Worm (Caenorhabditis elegans): ENCODE results near the gene rpac-19.

DNA sequence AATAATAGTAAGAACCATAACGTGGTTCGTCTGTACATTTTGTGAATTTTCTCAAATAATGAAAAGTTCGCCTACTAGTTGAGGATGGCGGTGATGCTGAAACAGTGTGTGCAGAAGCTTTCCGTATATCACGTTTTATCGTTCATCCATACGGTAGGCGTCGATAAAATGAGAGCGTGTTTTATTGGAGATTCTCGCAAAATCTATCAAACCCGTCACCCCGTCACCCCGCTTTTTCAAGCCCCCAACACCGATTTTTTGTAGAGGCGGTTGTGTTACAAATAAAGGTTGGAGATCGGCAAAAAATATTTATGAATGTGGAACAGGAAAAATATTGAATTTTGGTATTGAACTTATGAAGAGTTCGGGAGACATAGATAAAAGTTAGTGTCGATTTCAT is 21.0 kb downstream of the rpac-19 start, which contains the start of gene clec-161:
- TF ChIP-seq nhr-77 (tag; optimal IDR thresholded peaks at IDR 0.05) (no peak), dpl-1 (GFP tag; optimal IDR thresholded peaks at IDR 0.05) (no peak), nhr-237 (tag; optimal IDR thresholded peaks at IDR 0.05) (no peak), Y48G9A.11 (GFP tag; IDR thresholded peaks at IDR 0.05) (no peak), mes-2 (tag; optimal IDR thresholded peaks at IDR 0.05; ENCODE audit: poor library complexity, severe bottlenecking) (no peak), saeg-2 (GFP tag; IDR thresholded peaks at IDR 0.05) (no peak), lsy-2 (tag; optimal IDR thresholded peaks at IDR 0.05) (no peak), ceh-62 (tag; optimal IDR thresholded peaks at IDR 0.05) (no peak), skn-1 (tag; optimal IDR thresholded peaks at IDR 0.05) (no peak), mep-1 (tag; optimal IDR thresholded peaks at IDR 0.05) (no peak), egl-43 (GFP tag; IDR thresholded peaks at IDR 0.05) (no peak), mdl-1 (tag; optimal IDR thresholded peaks at IDR 0.05) (no peak)

Data from whole organism, L4 larva.